Worm (Caenorhabditis elegans): ENCODE data around the gene F58B4.7.

The F58B4.7 gene

DNA sequence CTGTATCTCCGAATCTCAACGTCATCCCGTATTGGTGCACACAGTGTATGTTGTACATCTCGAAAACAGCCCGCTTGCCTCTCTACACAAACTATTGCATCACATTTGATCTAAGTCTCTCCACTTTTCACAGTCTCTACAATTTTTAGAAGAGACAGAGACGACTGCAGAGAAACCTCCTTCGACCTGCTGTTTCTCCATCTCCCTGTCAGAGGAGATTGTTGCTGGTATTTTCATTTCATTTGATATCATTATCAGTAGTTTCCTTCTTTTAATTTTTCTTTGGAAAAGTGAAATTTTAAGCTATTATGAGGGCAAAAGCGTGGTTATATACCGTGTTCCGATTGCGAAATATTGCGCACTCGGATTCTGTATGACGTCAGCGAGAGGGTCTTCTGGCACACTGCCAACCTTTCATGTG lies 17.5 kb upstream of the F58B4.7 start (continued):
- TF ChIP-seq lir-1 (GFP tag; conservative IDR thresholded peaks at IDR 0.05) (no peak), cebp-1 (GFP tag; IDR thresholded peaks at IDR 0.05) (peak; percentile 95), cebp-1 (tag; optimal IDR thresholded peaks at IDR 0.05) (peak; percentile 99), madf-8 (GFP tag; conservative IDR thresholded peaks at IDR 0.05) (no peak), B0336.3 (GFP tag; IDR thresholded peaks at IDR 0.05) (peak; percentile 87), B0261.1 (tag; optimal IDR thresholded peaks at IDR 0.05) (no peak), sea-2 (GFP tag; IDR thresholded peaks at IDR 0.05) (no peak), Y79H2A.3 (GFP tag; conservative IDR thresholded peaks at IDR 0.05) (no peak), dpff-1 (tag; optimal IDR thresholded peaks at IDR 0.05) (no peak), D2030.7 (GFP tag; IDR thresholded peaks at IDR 0.05) (no peak), hlh-26 (GFP tag; conservative IDR thresholded peaks at IDR 0.05) (no peak), ceh-40 (GFP tag; IDR thresholded peaks at IDR 0.05) (no peak), sdz-38 (tag; optimal IDR thresholded peaks at IDR 0.05) (no peak), K12H6.12 (tag; optimal IDR thresholded peaks at IDR 0.05) (peak; percentile 42), pha-4 (tag; optimal IDR thresholded peaks at IDR 0.05) (no peak), F52B5.7 (tag; optimal IDR thresholded peaks at IDR 0.05) (no peak), ztf-25 (GFP tag; IDR thresholded peaks at IDR 0.05) (no peak), fkh-3 (tag; optimal IDR thresholded peaks at IDR 0.05) (no peak), C17E4.6 (GFP tag; IDR thresholded peaks at IDR 0.05) (no peak), ceh-79 (tag; optimal IDR thresholded peaks at IDR 0.05) (no peak), lin-40 (tag; optimal IDR thresholded peaks at IDR 0.05) (peak; percentile 55), Y53F4B.3 (GFP tag; IDR thresholded peaks at IDR 0.05) (no peak), F57C9.4 (tag; optimal IDR thresholded peaks at IDR 0.05) (no peak), tbx-9 (tag; optimal IDR thresholded peaks at IDR 0.05; ENCODE audit: borderline replicate concordance) (no peak), hrde-1 (tag; optimal IDR thresholded peaks at IDR 0.05; ENCODE audit: borderline replicate concordance) (no peak), nfyb-1 (GFP tag; IDR thresholded peaks at IDR 0.05) (peak; percentile 68; the same call in 1 of the 2 replicates), somi-1 (GFP tag; optimal IDR thresholded peaks at IDR 0.05) (no peak), unc-130 (GFP tag; optimal IDR thresholded peaks at IDR 0.05) (no peak), lsl-1 (GFP tag; optimal IDR thresholded peaks at IDR 0.05) (no peak), ztf-6 (GFP tag; IDR thresholded peaks at IDR 0.05) (no peak), nhr-90 (tag; optimal IDR thresholded peaks at IDR 0.05) (peak; percentile 57), unc-62 (GFP tag; optimal IDR thresholded peaks at IDR 0.05) (peak; percentile 9), attf-3 (GFP tag; conservative IDR thresholded peaks at IDR 0.05) (no peak), ZK185.1 (tag; optimal IDR thresholded peaks at IDR 0.05; ENCODE audit: poor library complexity, severe bottlenecking) (peak; percentile 52), egrh-3 (GFP tag; IDR thresholded peaks at IDR 0.05) (no peak), F49E8.2 (tag; optimal IDR thresholded peaks at IDR 0.05; ENCODE audit: insufficient read depth) (no peak), egl-18 (GFP tag; IDR thresholded peaks at IDR 0.05) (no peak)

DNA sequence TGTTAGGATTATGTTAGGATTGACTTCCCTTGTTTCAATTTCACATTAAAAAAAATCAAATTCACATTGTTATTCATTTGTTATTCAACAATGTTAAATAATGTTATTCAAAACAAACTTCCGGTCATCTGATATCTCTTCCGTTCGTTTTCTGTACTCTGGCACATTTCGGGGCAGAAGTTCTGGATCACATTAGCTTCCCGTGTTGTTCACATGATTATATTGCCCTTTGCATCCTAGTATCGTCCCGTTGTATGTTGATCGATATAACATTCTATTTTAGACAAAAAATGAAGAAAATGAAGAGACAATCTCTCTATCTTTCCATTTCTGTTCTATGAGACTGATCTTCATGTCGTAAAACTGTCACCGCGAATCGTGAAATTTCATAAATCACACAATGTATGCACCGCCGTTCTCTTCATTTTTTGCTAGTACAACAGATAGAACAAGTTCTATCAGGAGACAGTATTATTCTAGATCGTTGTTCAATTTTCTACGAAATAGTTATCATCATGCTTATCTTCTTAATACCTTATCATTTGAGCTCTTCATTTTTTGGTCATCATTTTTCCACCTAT lies 17.0 kb upstream of the F58B4.7 start:
- no peak for TF ChIP-seq ceh-100 (GFP tag; IDR thresholded peaks at IDR 0.05)
- no peak for TF ChIP-seq mel-28 (tag; optimal IDR thresholded peaks at IDR 0.05; ENCODE audit: borderline replicate concordance)
- no peak for TF ChIP-seq ceh-91 (GFP tag; IDR thresholded peaks at IDR 0.05)
- no peak for TF ChIP-seq lin-35 (GFP tag; optimal IDR thresholded peaks at IDR 0.05)
- TF ChIP-seq lin-40 (tag; optimal IDR thresholded peaks at IDR 0.05), result no peak
- TF ChIP-seq repo-1 (tag; optimal IDR thresholded peaks at IDR 0.05), result no peak
- TF ChIP-seq aptf-2 (GFP tag; conservative IDR thresholded peaks at IDR 0.05), result no peak
- TF ChIP-seq D2030.7 (GFP tag; IDR thresholded peaks at IDR 0.05), result no peak
- no peak for TF ChIP-seq hrde-1 (tag; optimal IDR thresholded peaks at IDR 0.05; ENCODE audit: borderline replicate concordance)
- TF ChIP-seq aptf-3 (GFP tag; IDR thresholded peaks at IDR 0.05), result no peak
- TF ChIP-seq Y56A3A.18 (GFP tag; IDR thresholded peaks at IDR 0.05), result no peak
- no peak for TF ChIP-seq ztf-18 (tag; optimal IDR thresholded peaks at IDR 0.05)
- no peak for TF ChIP-seq mxl-1 (tag; optimal IDR thresholded peaks at IDR 0.05)
- no peak for TF ChIP-seq nhr-179 (tag; optimal IDR thresholded peaks at IDR 0.05)

Data from whole organism, young adult.